Fruit fly (Drosophila melanogaster): ENCODE results near the gene CG31730.

DNA sequence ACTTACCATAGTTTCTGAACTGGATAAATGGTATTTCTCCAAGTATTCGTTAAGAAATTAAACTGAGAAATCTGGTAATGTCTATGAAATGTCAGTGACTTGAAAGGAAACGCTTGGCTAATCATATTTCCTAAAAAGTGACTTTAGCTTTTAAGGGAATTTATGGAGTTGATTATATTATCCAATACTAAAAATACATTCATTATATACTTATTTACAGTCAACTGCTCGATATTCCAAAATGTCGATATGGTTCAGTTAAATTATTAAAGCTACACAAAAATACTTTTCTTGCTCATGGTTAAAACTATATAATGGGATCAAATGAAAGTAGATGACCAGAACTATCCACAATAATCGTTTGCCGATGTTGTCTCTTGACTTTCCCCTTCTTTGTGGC is 6.2 kb upstream of the CG31730 start, which contains the start of gene CG31848:
- TF ChIP-seq CG32121 (GFP tag; IDR thresholded peaks at IDR 0.05) = no peak
- TF ChIP-seq Snoo (tag; optimal IDR thresholded peaks at IDR 0.05) = no peak
- TF ChIP-seq CG12605 (GFP tag; IDR thresholded peaks at IDR 0.05) = no peak
- TF ChIP-seq CG4496 (GFP tag; IDR thresholded peaks at IDR 0.05) = no peak
- TF ChIP-seq CG34367 (tag; optimal IDR thresholded peaks at IDR 0.05) = no peak
- no peak for TF ChIP-seq CG14655 (GFP tag; optimal IDR thresholded peaks at IDR 0.05)
- TF ChIP-seq EcR (GFP tag; optimal IDR thresholded peaks at IDR 0.05) = no peak
